Worm (Caenorhabditis elegans) whole organism, L2 larva: ENCODE results near the gene ife-5.

Experiments used
- F13H6.1 ChIP-seq: sonication (generic microtip); optimal IDR thresholded peaks from 2 replicates; lab custom pipeline; 2016; ENCODE audit warnings: missing genetic modification characterization, missing compliant biosample characterization
- ama-1 ChIP-seq: fragments of 150-350 bp; optimal IDR thresholded peaks from 2 replicates; lab custom pipeline; 2018; ENCODE audit warnings: inconsistent platforms
- blmp-1 ChIP-seq: sonication (generic microtip); optimal IDR thresholded peaks from 2 replicates; lab custom pipeline; 2017; ENCODE audit warnings: missing genetic modification characterization, mild to moderate bottlenecking, missing compliant biosample characterization, antibody characterized with exemption, moderate library complexity; ENCODE audit not compliant: insufficient read depth
- ceh-16 ChIP-seq: fragments of 150-350 bp; optimal IDR thresholded peaks from 2 replicates; lab custom pipeline; 2014; ENCODE audit warnings: missing biosample characterization, missing genetic modification characterization
- elt-3 ChIP-seq: sonication (generic microtip); optimal IDR thresholded peaks from 2 replicates; lab custom pipeline; 2017; ENCODE audit warnings: missing biosample characterization, missing genetic modification characterization
- lin-39 ChIP-seq: fragments of 150-350 bp; optimal IDR thresholded peaks from 2 replicates; lab custom pipeline; 2014; ENCODE audit warnings: missing biosample characterization, missing genetic modification reagents, missing genetic modification characterization
- zag-1 ChIP-seq: fragments of 150-350 bp; optimal IDR thresholded peaks from 2 replicates; lab custom pipeline; 2014; ENCODE audit warnings: missing biosample characterization, missing genetic modification characterization

- TF ChIP-seq elt-3 (no peak), blmp-1 (tag; lab: Kevin White, UChicago) (no peak), zag-1 (tag; lab: Kevin White, UChicago) (no peak), ama-1 (lab: Kevin White, UChicago) (no peak), lin-39 (no peak), ceh-16 (tag; lab: Kevin White, UChicago) (no peak), F13H6.1 (tag; lab: Kevin White, UChicago) (no peak)
Measured at ce11 chrII:12303142-12303541, 22.7 kb downstream of the ife-5 start, which contains the start of gene sre-50.
